Worm (Caenorhabditis elegans): ENCODE measurements around the gene farl-11.

farl-11 gene

ce11 chrII:7139064-7139463 lies 34.2 kb upstream of the farl-11 start:
- TF ChIP-seq jun-1 (tag; optimal IDR thresholded peaks at IDR 0.05) (no peak), nhr-28 (tag; optimal IDR thresholded peaks at IDR 0.05) (peak; percentile 60), daf-16 (GFP tag; optimal IDR thresholded peaks at IDR 0.05) (no peak), daf-16 (tag; optimal IDR thresholded peaks at IDR 0.05) (peak; percentile 92), unc-62 (GFP tag; optimal IDR thresholded peaks at IDR 0.05 in 1 of 2) (peak in 1 of 2 experiments; percentile 53), unc-62 (tag; optimal IDR thresholded peaks at IDR 0.05) (no peak), pqm-1 (tag; optimal IDR thresholded peaks at IDR 0.05) (peak; percentile 86), php-3 (GFP tag; IDR thresholded peaks at IDR 0.05) (peak; percentile 65)

- TF ChIP-seq ZK337.2 (GFP tag; IDR thresholded peaks at IDR 0.05) (no peak), ama-1 (optimal IDR thresholded peaks at IDR 0.05) (no peak), rbr-2 (tag; optimal IDR thresholded peaks at IDR 0.05) (no peak), unc-62 (GFP tag; optimal IDR thresholded peaks at IDR 0.05 in 1 of 2) (peak in 1 of 2 experiments; percentile 55), unc-62 (tag; optimal IDR thresholded peaks at IDR 0.05) (no peak), daf-16 (GFP tag; optimal IDR thresholded peaks at IDR 0.05) (no peak), daf-16 (tag; optimal IDR thresholded peaks at IDR 0.05) (peak; percentile 74), duxl-1 (tag; optimal IDR thresholded peaks at IDR 0.05; ENCODE audit: poor library complexity) (no peak), hlh-11 (tag; optimal IDR thresholded peaks at IDR 0.05) (no peak), sdz-12 (GFP tag; optimal IDR thresholded peaks at IDR 0.05) (no peak), T26A8.4 (GFP tag; IDR thresholded peaks at IDR 0.05) (no peak), tra-1 (GFP tag; IDR thresholded peaks at IDR 0.05) (no peak), lsy-2 (tag; optimal IDR thresholded peaks at IDR 0.05) (peak in 1 of 2 experiments; percentile 96), cey-2 (tag; optimal IDR thresholded peaks at IDR 0.05; ENCODE audit: borderline replicate concordance, insufficient read depth) (no peak), pha-4 (GFP tag; IDR thresholded peaks at IDR 0.05) (no peak), pha-4 (tag; optimal IDR thresholded peaks at IDR 0.05) (no peak), tag-97 (GFP tag; IDR thresholded peaks at IDR 0.05) (no peak), ceh-32 (tag; optimal IDR thresholded peaks at IDR 0.05; ENCODE audit: poor library complexity) (no peak), nhr-28 (tag; optimal IDR thresholded peaks at IDR 0.05) (no peak), mxl-3 (GFP tag; optimal IDR thresholded peaks at IDR 0.05) (no peak), lim-7 (GFP tag; IDR thresholded peaks at IDR 0.05) (no peak), ztf-7 (tag; optimal IDR thresholded peaks at IDR 0.05) (no peak), ztf-11 (tag; optimal IDR thresholded peaks at IDR 0.05) (no peak), Y48G9A.11 (GFP tag; IDR thresholded peaks at IDR 0.05) (no peak), lin-13 (GFP tag; optimal IDR thresholded peaks at IDR 0.05) (no peak), mdl-1 (tag; optimal IDR thresholded peaks at IDR 0.05) (no peak), ceh-82 (tag; optimal IDR thresholded peaks at IDR 0.05) (no peak), lin-38 (GFP tag; IDR thresholded peaks at IDR 0.05) (peak; percentile 43), madf-5 (GFP tag; IDR thresholded peaks at IDR 0.05) (no peak), nhr-111 (GFP tag; optimal IDR thresholded peaks at IDR 0.05) (no peak), zip-2 (tag; optimal IDR thresholded peaks at IDR 0.05) (no peak), jun-1 (tag; optimal IDR thresholded peaks at IDR 0.05) (no peak), vab-7 (GFP tag; IDR thresholded peaks at IDR 0.05) (no peak), lin-15B (tag; optimal IDR thresholded peaks at IDR 0.05) (no peak), nhr-237 (tag; optimal IDR thresholded peaks at IDR 0.05) (no peak), unc-130 (GFP tag; optimal IDR thresholded peaks at IDR 0.05) (peak; percentile 23), nhr-76 (tag; optimal IDR thresholded peaks at IDR 0.05) (no peak), snpc-4 (tag; optimal IDR thresholded peaks at IDR 0.05) (no peak), nhr-41 (GFP tag; IDR thresholded peaks at IDR 0.05) (no peak), nhr-42 (GFP tag; IDR thresholded peaks at IDR 0.05) (no peak), unc-39 (tag; optimal IDR thresholded peaks at IDR 0.05) (no peak), daf-8 (GFP tag; IDR thresholded peaks at IDR 0.05) (no peak), dmd-6 (GFP tag; IDR thresholded peaks at IDR 0.05) (no peak)
These were observed 27.2 kb upstream of the farl-11 start, which contains the start of the genes T07F8.4 and gld-3 for ce11 chrII:7131871-7132693. Gene T07F8.4 (minus strand): TSS chrII:7132032. Gene gld-3 (plus strand): TSS chrII:7132643.
